Fruit fly (Drosophila melanogaster) whole organism, embryonic: ENCODE results near the gene CG34288.

ENCODE experiments used
- ATbp ChIP-seq: fragments of 200-800 bp; sonication (Bioruptor generic); optimal IDR thresholded peaks from 2 replicates; lab custom pipeline; 2017; ENCODE audit warnings: missing biosample characterization, mild to moderate bottlenecking, missing genetic modification characterization, missing genetic modification reagents
- Ada2b ChIP-seq: fragments of 200-800 bp; sonication (Bioruptor generic); IDR thresholded peaks from 2 replicates; pipeline ENCODE4 v1.3.6; 2022; ENCODE audit warnings: missing biosample characterization, missing genetic modification characterization
- CG10267 ChIP-seq: fragments of 200-800 bp; sonication (Bioruptor generic); optimal IDR thresholded peaks from 2 replicates; lab custom pipeline; 2018; ENCODE audit warnings: missing biosample characterization, mild to moderate bottlenecking, missing genetic modification characterization, moderate library complexity
- CG10543 ChIP-seq: fragments of 200-800 bp; sonication (Bioruptor generic); optimal IDR thresholded peaks from 3 replicates; lab custom pipeline; 2017; ENCODE audit warnings: missing biosample characterization, mild to moderate bottlenecking, missing genetic modification characterization, moderate library complexity
- CG11723 ChIP-seq: fragments of 200-800 bp; sonication (Bioruptor generic); optimal IDR thresholded peaks from 2 replicates; lab custom pipeline; 2017; ENCODE audit warnings: missing biosample characterization, mild to moderate bottlenecking, missing genetic modification characterization
- CG12299 ChIP-seq: fragments of 200-800 bp; sonication (Bioruptor generic); optimal IDR thresholded peaks from 2 replicates; lab custom pipeline; 2018; ENCODE audit warnings: missing biosample characterization, mild to moderate bottlenecking, missing genetic modification characterization
- CG13296 ChIP-seq: fragments of 200-800 bp; sonication (Bioruptor generic); optimal IDR thresholded peaks from 3 replicates; lab custom pipeline; 2018; ENCODE audit warnings: missing biosample characterization, mild to moderate bottlenecking, missing genetic modification characterization
- CG16779 ChIP-seq: fragments of 200-800 bp; sonication (Bioruptor generic); IDR thresholded peaks from 2 replicates; pipeline ENCODE4 v1.3.6; 2022; ENCODE audit warnings: missing biosample characterization, missing genetic modification characterization
- CG2889 ChIP-seq: fragments of 200-800 bp; sonication (Bioruptor generic); IDR thresholded peaks from 3 replicates; pipeline ENCODE4 v1.3.6; 2022; ENCODE audit warnings: missing biosample characterization, missing genetic modification characterization
- CG3163 ChIP-seq: fragments of 200-800 bp; sonication (Bioruptor generic); optimal IDR thresholded peaks from 3 replicates; lab custom pipeline; 2016; ENCODE audit warnings: missing biosample characterization, missing genetic modification characterization
- CG4424 ChIP-seq: fragments of 200-800 bp; sonication (Bioruptor generic); optimal IDR thresholded peaks from 3 replicates; lab custom pipeline; 2016; ENCODE audit warnings: missing biosample characterization, missing genetic modification characterization
- CG4617 ChIP-seq: fragments of 200-800 bp; sonication (Bioruptor generic); optimal IDR thresholded peaks from 3 replicates; lab custom pipeline; 2016; ENCODE audit warnings: missing biosample characterization, missing genetic modification characterization, borderline replicate concordance
- CG5180 ChIP-seq: fragments of 200-800 bp; sonication (Bioruptor generic); optimal IDR thresholded peaks from 3 replicates; lab custom pipeline; 2017; ENCODE audit warnings: missing biosample characterization, missing genetic modification characterization, mild to moderate bottlenecking, moderate library complexity, missing genetic modification reagents
- CG6175 ChIP-seq: fragments of 200-800 bp; sonication (Bioruptor generic); IDR thresholded peaks from 3 replicates; pipeline ENCODE4 v1.3.6; 2022; ENCODE audit warnings: missing biosample characterization, missing genetic modification characterization
- CG6654 ChIP-seq: fragments of 200-800 bp; sonication (Bioruptor generic); optimal IDR thresholded peaks from 2 replicates; lab custom pipeline; 2017; ENCODE audit warnings: missing biosample characterization, mild to moderate bottlenecking, missing genetic modification characterization
- CG6765 ChIP-seq: fragments of 200-800 bp; sonication (Bioruptor generic); optimal IDR thresholded peaks from 3 replicates; lab custom pipeline; 2017; ENCODE audit warnings: missing biosample characterization, mild to moderate bottlenecking, missing genetic modification characterization
- CG6791 ChIP-seq: fragments of 200-800 bp; sonication (Bioruptor generic); IDR thresholded peaks from 3 replicates; pipeline ENCODE4 v1.3.6; 2022; ENCODE audit warnings: missing biosample characterization, missing genetic modification characterization; ENCODE audit not compliant: partially characterized antibody
- CG7745 ChIP-seq: fragments of 200-800 bp; sonication (Bioruptor generic); optimal IDR thresholded peaks from 2 replicates; lab custom pipeline; 2018; ENCODE audit warnings: missing biosample characterization, mild to moderate bottlenecking, missing genetic modification characterization, moderate library complexity
- CG8924 ChIP-seq: fragments of 200-800 bp; optimal IDR thresholded peaks from 3 replicates; lab custom pipeline; 2019; ENCODE audit warnings: missing biosample characterization, mild to moderate bottlenecking, missing genetic modification characterization, moderate library complexity
- CG9437 ChIP-seq: fragments of 200-800 bp; sonication (Bioruptor generic); optimal IDR thresholded peaks from 2 replicates; lab custom pipeline; 2018; ENCODE audit warnings: missing biosample characterization, mild to moderate bottlenecking, missing genetic modification characterization
- Fer1 ChIP-seq: fragments of 200-800 bp; sonication (Bioruptor generic); optimal IDR thresholded peaks from 2 replicates; lab custom pipeline; 2017; ENCODE audit warnings: missing biosample characterization, mild to moderate bottlenecking, missing genetic modification characterization
- Gug ChIP-seq: fragments of 200-800 bp; sonication (Bioruptor generic); IDR thresholded peaks from 4 replicates; pipeline ENCODE4 v1.3.6; 2022; ENCODE audit warnings: missing biosample characterization, missing genetic modification characterization
- H15 ChIP-seq: fragments of 200-800 bp; sonication (Bioruptor generic); IDR thresholded peaks from 3 replicates; pipeline ENCODE4 v1.3.6; 2022; ENCODE audit warnings: missing biosample characterization, missing genetic modification characterization
- HLHmδ ChIP-seq: fragments of 200-800 bp; sonication (Bioruptor generic); optimal IDR thresholded peaks from 2 replicates; lab custom pipeline; 2018; ENCODE audit warnings: missing biosample characterization, mild to moderate bottlenecking, missing genetic modification characterization, moderate library complexity
- Hsf ChIP-seq: fragments of 200-800 bp; sonication (Bioruptor generic); optimal IDR thresholded peaks from 3 replicates; lab custom pipeline; 2016; ENCODE audit warnings: missing biosample characterization, missing genetic modification characterization
- NfI ChIP-seq: fragments of 200-800 bp; sonication (Bioruptor generic); optimal IDR thresholded peaks from 3 replicates; lab custom pipeline; 2018; ENCODE audit warnings: missing biosample characterization, mild to moderate bottlenecking, missing genetic modification characterization, moderate library complexity
- Spps ChIP-seq: fragments of 200-800 bp; sonication (Bioruptor generic); optimal IDR thresholded peaks from 2 replicates; lab custom pipeline; 2018; ENCODE audit warnings: missing biosample characterization, mild to moderate bottlenecking, missing genetic modification characterization
- Sry-δ ChIP-seq: fragments of 200-800 bp; sonication (Bioruptor generic); optimal IDR thresholded peaks from 2 replicates; lab custom pipeline; 2016; ENCODE audit warnings: missing biosample characterization, missing genetic modification characterization
- Tbp ChIP-seq: fragments of >200 bp; optimal IDR thresholded peaks from 2 replicates; lab custom pipeline; 2018; ENCODE audit warnings: missing biosample characterization, missing genetic modification characterization
- Usf ChIP-seq: fragments of 200-800 bp; sonication (Bioruptor generic); optimal IDR thresholded peaks from 2 replicates; lab custom pipeline; 2017; ENCODE audit warnings: missing genotype, missing biosample characterization, missing genetic modification characterization
- YL-1 ChIP-seq: fragments of 200-800 bp; sonication (Bioruptor generic); optimal IDR thresholded peaks from 3 replicates; lab custom pipeline; 2017; ENCODE audit warnings: missing biosample characterization, mild to moderate bottlenecking, missing genetic modification characterization
- ab ChIP-seq: fragments of 200-800 bp; sonication (Bioruptor generic); optimal IDR thresholded peaks from 2 replicates; lab custom pipeline; 2016; ENCODE audit warnings: missing biosample characterization, missing genetic modification characterization
- bigmax ChIP-seq: fragments of 200-800 bp; sonication (Bioruptor generic); optimal IDR thresholded peaks from 2 replicates; lab custom pipeline; 2018; ENCODE audit warnings: missing biosample characterization, mild to moderate bottlenecking, missing genetic modification characterization
- cg ChIP-seq: fragments of 200-800 bp; sonication (Bioruptor generic); optimal IDR thresholded peaks from 3 replicates; lab custom pipeline; 2019; ENCODE audit warnings: missing biosample characterization, mild to moderate bottlenecking, missing genetic modification characterization, moderate library complexity
- chn ChIP-seq: fragments of 200-800 bp; sonication (Bioruptor generic); optimal IDR thresholded peaks from 2 replicates; lab custom pipeline; 2016; ENCODE audit warnings: missing biosample characterization, missing genetic modification characterization
- ci ChIP-seq: fragments of 200-800 bp; sonication (Bioruptor generic); IDR thresholded peaks from 3 replicates; pipeline ENCODE4 v1.3.6; 2022; ENCODE audit warnings: missing biosample characterization, missing genetic modification characterization
- dati ChIP-seq: fragments of 200-800 bp; sonication (Bioruptor generic); IDR thresholded peaks from 2 replicates; pipeline ENCODE4 v1.3.6; 2022; ENCODE audit warnings: missing biosample characterization, missing genetic modification characterization
- fru ChIP-seq: fragments of >200 bp; optimal IDR thresholded peaks from 2 replicates; lab custom pipeline; 2017
- ftz-f1 ChIP-seq: fragments of 200-800 bp; sonication (Bioruptor generic); optimal IDR thresholded peaks from 2 replicates; lab custom pipeline; 2016; ENCODE audit warnings: missing biosample characterization, missing genetic modification characterization
- gro ChIP-seq: fragments of 200-800 bp; sonication (Bioruptor generic); optimal IDR thresholded peaks from 2 replicates; lab custom pipeline; 2016; ENCODE audit warnings: missing biosample characterization, missing genetic modification characterization
- hbn ChIP-seq: fragments of 200-800 bp; sonication (Bioruptor generic); IDR thresholded peaks from 2 replicates; pipeline ENCODE4 v1.3.6; 2022; ENCODE audit warnings: missing biosample characterization, missing genetic modification characterization; ENCODE audit not compliant: partially characterized antibody
- inv ChIP-seq: fragments of 200-800 bp; sonication (Bioruptor generic); IDR thresholded peaks from 2 replicates; pipeline ENCODE4 v1.3.6; 2022; ENCODE audit warnings: missing biosample characterization, missing genetic modification characterization; ENCODE audit not compliant: partially characterized antibody
- jing ChIP-seq: fragments of 200-800 bp; sonication (Bioruptor generic); optimal IDR thresholded peaks from 2 replicates; lab custom pipeline; 2018; ENCODE audit warnings: missing biosample characterization, mild to moderate bottlenecking, missing genetic modification characterization
- klu ChIP-seq: fragments of 200-800 bp; sonication (Bioruptor generic); IDR thresholded peaks from 2 replicates; pipeline ENCODE4 v1.3.6; 2022; ENCODE audit warnings: missing biosample characterization, missing genetic modification characterization
- kni ChIP-seq: fragments of 200-800 bp; sonication (Bioruptor generic); optimal IDR thresholded peaks from 3 replicates; lab custom pipeline; 2017; ENCODE audit warnings: mild to moderate bottlenecking, missing biosample characterization, missing genetic modification reagents, missing genetic modification characterization
- lbe ChIP-seq: fragments of 200-800 bp; sonication (Bioruptor generic); optimal IDR thresholded peaks from 2 replicates; lab custom pipeline; 2016; ENCODE audit warnings: missing biosample characterization, mild to moderate bottlenecking, missing genetic modification characterization
- maf-S ChIP-seq: fragments of 200-800 bp; sonication (Bioruptor generic); optimal IDR thresholded peaks from 2 replicates; lab custom pipeline; 2016; ENCODE audit warnings: missing biosample characterization, missing genetic modification characterization
- row ChIP-seq: fragments of 200-800 bp; sonication (Bioruptor generic); IDR thresholded peaks from 3 replicates; pipeline ENCODE4 v1.3.6; 2022; ENCODE audit warnings: missing biosample characterization, missing genetic modification characterization
- sug ChIP-seq: fragments of 200-800 bp; optimal IDR thresholded peaks from 2 replicates; lab custom pipeline; 2019; ENCODE audit warnings: missing biosample characterization, mild to moderate bottlenecking, missing genetic modification characterization, moderate library complexity
- yki ChIP-seq: fragments of >200 bp; optimal IDR thresholded peaks from 3 replicates; lab custom pipeline; 2018
- zen ChIP-seq: fragments of 200-800 bp; sonication (Bioruptor generic); optimal IDR thresholded peaks from 3 replicates; lab custom pipeline; 2018; ENCODE audit warnings: missing biosample characterization, mild to moderate bottlenecking, missing genetic modification characterization, moderate library complexity

CG34288 gene

dm6 chr3R:22420911-22421310, 26.2 kb downstream of the CG34288 start, which contains the start of the genes Nop56 and mats (continued):
- TF ChIP-seq NfI (GFP tag; lab: Kevin White, UChicago) (peak; percentile 21), jing (GFP tag; lab: Kevin White, UChicago) (no peak), ab (GFP tag; lab: Kevin White, UChicago) (no peak), YL-1 (GFP tag; lab: Kevin White, UChicago) (peak; percentile 99), chn (GFP tag; lab: Kevin White, UChicago) (no peak), sug (tag; lab: Kevin White, UChicago) (peak; percentile 33), Gug (GFP tag; lab: Robert Waterston, UW) (no peak), Spps (tag; lab: Kevin White, UChicago) (no peak), ftz-f1 (GFP tag; lab: Kevin White, UChicago) (peak; percentile 45), maf-S (GFP tag; lab: Kevin White, UChicago) (no peak), H15 (GFP tag; lab: Robert Waterston, UW) (no peak), CG13296 (GFP tag; lab: Kevin White, UChicago) (no peak), CG10267 (peak; percentile 62), Tbp (GFP tag; lab: Kevin White, UChicago) (peak; percentile 40), Fer1 (peak; percentile 24), CG4617 (peak; percentile 94), CG6765 (no peak), row (peak; percentile 35; the same call in 1 of the 3 replicates), CG12299 (tag; lab: Kevin White, UChicago) (peak; percentile 28), ci (GFP tag; lab: Robert Waterston, UW) (peak; percentile 43; the same call in 2 of the 3 replicates), CG7745 (peak; percentile 21), dati (GFP tag; lab: Robert Waterston, UW) (no peak), hbn (GFP tag; lab: Robert Waterston, UW) (peak; percentile 38; the same call in 1 of the 2 replicates), Usf (GFP tag; lab: Kevin White, UChicago) (peak; percentile 6), CG6791 (GFP tag; lab: Robert Waterston, UW) (peak; percentile 55; the same call in 2 of the 3 replicates), Ada2b (GFP tag; lab: Robert Waterston, UW) (no peak), CG5180 (peak; percentile 64), CG4424 (GFP tag; lab: Kevin White, UChicago) (no peak), lbe (GFP tag; lab: Kevin White, UChicago) (peak; percentile 8), gro (GFP tag; lab: Kevin White, UChicago) (peak; percentile 30)
- TF ChIP-seq, all 482 proteins: peak for 112

dm6 chr3R:22411879-22412587, 35.0 kb downstream of the CG34288 start:
- TF ChIP-seq CG16779 (GFP tag; lab: Robert Waterston, UW) (peak; percentile 23; the same call in 1 of the 2 replicates), zen (tag; lab: Kevin White, UChicago) (no peak), cg (GFP tag; lab: Kevin White, UChicago) (peak; percentile 77), bigmax (GFP tag; lab: Kevin White, UChicago) (peak; percentile 25), ATbp (no peak), Sry-δ (GFP tag; lab: Kevin White, UChicago) (no peak), HLHmδ (GFP tag; lab: Kevin White, UChicago) (no peak), klu (GFP tag; lab: Robert Waterston, UW) (no peak), CG11723 (GFP tag; lab: Kevin White, UChicago) (no peak), CG6175 (GFP tag; lab: Robert Waterston, UW) (no peak), kni (GFP tag; lab: Kevin White, UChicago) (peak; percentile 5), yki (lab: Kevin White, UChicago) (no peak), CG9437 (GFP tag; lab: Kevin White, UChicago) (no peak), Hsf (GFP tag; lab: Kevin White, UChicago) (no peak), CG10543 (peak; percentile 45), CG6654 (no peak), Ada2b (GFP tag; lab: Robert Waterston, UW) (no peak), fru (lab: Kevin White, UChicago) (no peak), inv (no peak), CG8924 (tag; lab: Kevin White, UChicago) (no peak), CG3163 (GFP tag; lab: Kevin White, UChicago) (no peak), CG2889 (GFP tag; lab: Robert Waterston, UW) (no peak)
